Fruit fly (Drosophila melanogaster) whole organism, embryonic: Measurements from ENCODE around the gene CG31957.

Experiments used
- B-H2 ChIP-seq: fragments of 200-800 bp; sonication (Bioruptor generic); optimal IDR thresholded peaks from 2 replicates; lab custom pipeline; 2018; ENCODE audit warnings: missing biosample characterization, mild to moderate bottlenecking, missing genetic modification characterization
- CG11560 ChIP-seq: fragments of 200-800 bp; sonication (Bioruptor generic); IDR thresholded peaks from 3 replicates; pipeline ENCODE4 v1.3.6; 2022; ENCODE audit warnings: missing biosample characterization, missing genetic modification characterization
- CG13123 ChIP-seq: fragments of 200-800 bp; sonication (Bioruptor generic); optimal IDR thresholded peaks from 2 replicates; lab custom pipeline; 2016; ENCODE audit warnings: missing biosample characterization, missing genetic modification characterization
- CG13775 ChIP-seq: fragments of 200-800 bp; sonication (Bioruptor generic); optimal IDR thresholded peaks from 3 replicates; lab custom pipeline; 2017; ENCODE audit warnings: missing biosample characterization, mild to moderate bottlenecking, missing genetic modification characterization
- CG31441 ChIP-seq: fragments of 200-800 bp; sonication (Bioruptor generic); IDR thresholded peaks from 2 replicates; pipeline ENCODE4 v1.3.6; 2022; ENCODE audit warnings: missing biosample characterization, missing genetic modification characterization
- CG3281 ChIP-seq: fragments of 200-800 bp; sonication (Bioruptor generic); optimal IDR thresholded peaks from 3 replicates; lab custom pipeline; 2017; ENCODE audit warnings: missing biosample characterization, mild to moderate bottlenecking, missing genetic modification characterization
- CG6765 ChIP-seq: fragments of 200-800 bp; sonication (Bioruptor generic); optimal IDR thresholded peaks from 3 replicates; lab custom pipeline; 2017; ENCODE audit warnings: missing biosample characterization, mild to moderate bottlenecking, missing genetic modification characterization
- CG7556 ChIP-seq: fragments of 200-800 bp; sonication (Bioruptor generic); optimal IDR thresholded peaks from 2 replicates; lab custom pipeline; 2017; ENCODE audit warnings: missing biosample characterization, mild to moderate bottlenecking, missing genetic modification characterization
- Sox102F ChIP-seq: fragments of 200-800 bp; sonication (Bioruptor generic); optimal IDR thresholded peaks from 2 replicates; lab custom pipeline; 2018; ENCODE audit warnings: missing biosample characterization, mild to moderate bottlenecking, missing genetic modification characterization, moderate library complexity
- danr ChIP-seq: fragments of 200-800 bp; sonication (Bioruptor generic); IDR thresholded peaks from 2 replicates; pipeline ENCODE4 v1.3.6; 2022; ENCODE audit warnings: missing biosample characterization, missing genetic modification characterization
- gcm2 ChIP-seq: fragments of 200-800 bp; sonication (Bioruptor generic); optimal IDR thresholded peaks from 2 replicates; lab custom pipeline; 2016; ENCODE audit warnings: missing biosample characterization, missing genetic modification characterization
- pum ChIP-seq: fragments of 200-800 bp; sonication (Bioruptor generic); optimal IDR thresholded peaks from 2 replicates; lab custom pipeline; 2016; ENCODE audit warnings: missing biosample characterization, missing genetic modification characterization

dm6 chr2L:3893331-3893730, 21.1 kb upstream of the CG31957 start:
- no peak for TF ChIP-seq CG13123 (GFP tag; lab: Kevin White, UChicago)
- TF ChIP-seq B-H2 (GFP tag; lab: Kevin White, UChicago): no peak
- no peak for TF ChIP-seq CG3281 (GFP tag; lab: Kevin White, UChicago)
- no peak for TF ChIP-seq CG11560
- TF ChIP-seq CG31441 (GFP tag; lab: Robert Waterston, UW): no peak
- TF ChIP-seq pum (GFP tag; lab: Kevin White, UChicago): no peak
- no peak for TF ChIP-seq Sox102F (GFP tag; lab: Kevin White, UChicago)
- TF ChIP-seq CG6765 (GFP tag; lab: Kevin White, UChicago): no peak
- no peak for TF ChIP-seq gcm2
- no peak for TF ChIP-seq CG7556
- TF ChIP-seq danr (GFP tag; lab: Robert Waterston, UW): no peak
- no peak for TF ChIP-seq CG13775 (GFP tag; lab: Kevin White, UChicago)
